Worm (Caenorhabditis elegans) whole organism, L3 larva: ENCODE data around the gene scl-24.
"Not testable (repeated sequence)": the region's sequence is repeated elsewhere in the genome, so short reads cannot be mapped to it uniquely, and the experiment has no call there.

Source experiments
- ama-1 ChIP-seq: fragments of 150-350 bp; optimal IDR thresholded peaks from 2 replicates; lab custom pipeline; 2018
- ceh-82 ChIP-seq: fragments of 150-350 bp; optimal IDR thresholded peaks from 2 replicates; lab custom pipeline; 2014; ENCODE audit warnings: missing biosample characterization, missing genetic modification characterization
- elt-3 ChIP-seq, 3 experiments: fragments of 150-350 bp in 1 of 3; sonication (generic microtip) in 2 of 3; optimal IDR thresholded peaks; 2 replicates in 2 of 3; 4 replicates in 1 of 3; lab custom pipeline; 2014 to 2017; ENCODE audit warnings: missing biosample characterization in 3 of 3, missing genetic modification characterization in 3 of 3
- eor-1 ChIP-seq, 2 experiments: fragments of 150-350 bp; optimal IDR thresholded peaks; 2 replicates each; lab custom pipeline; 2014 to 2018; ENCODE audit warnings: missing biosample characterization in 2 of 2, missing genetic modification characterization in 2 of 2
- lin-15B ChIP-seq: fragments of 150-350 bp; optimal IDR thresholded peaks from 2 replicates; lab custom pipeline; 2014; ENCODE audit warnings: missing biosample characterization, missing genetic modification characterization
- nhr-11 ChIP-seq: fragments of 150-350 bp; optimal IDR thresholded peaks from 2 replicates; lab custom pipeline; 2014; ENCODE audit warnings: missing biosample characterization, missing genetic modification characterization
- nhr-25 ChIP-seq: sonication (generic microtip); optimal IDR thresholded peaks from 2 replicates; lab custom pipeline; 2017; ENCODE audit warnings: missing biosample characterization, missing genetic modification characterization
- nhr-76 ChIP-seq: fragments of 150-350 bp; sonication (generic microtip); optimal IDR thresholded peaks from 5 replicates; lab custom pipeline; 2014; ENCODE audit warnings: missing biosample characterization, missing genetic modification characterization
- pqm-1 ChIP-seq: fragments of 150-350 bp; optimal IDR thresholded peaks from 2 replicates; lab custom pipeline; 2017; ENCODE audit warnings: missing biosample characterization, missing genetic modification characterization, inconsistent platforms
- snpc-4 ChIP-seq: fragments of 150-350 bp; optimal IDR thresholded peaks from 2 replicates; lab custom pipeline; 2014; ENCODE audit warnings: missing biosample characterization, missing genetic modification characterization
- tbx-2 ChIP-seq: sonication (generic microtip); optimal IDR thresholded peaks from 2 replicates; lab custom pipeline; 2016; ENCODE audit warnings: mild to moderate bottlenecking, missing genetic modification characterization, missing compliant biosample characterization
- zag-1 ChIP-seq: fragments of 150-350 bp; optimal IDR thresholded peaks from 2 replicates; lab custom pipeline; 2014; ENCODE audit warnings: missing biosample characterization, missing genetic modification characterization
- ztf-11 ChIP-seq: fragments of 150-350 bp; optimal IDR thresholded peaks from 2 replicates; lab custom pipeline; 2014; ENCODE audit warnings: missing biosample characterization, missing genetic modification characterization

- not testable (repeated sequence) for TF ChIP-seq nhr-25 (tag; lab: Kevin White, UChicago); nhr-11 (tag; lab: Kevin White, UChicago); eor-1 (tag; optimal IDR thresholded peaks at IDR 0.05; lab: Kevin White, UChicago); lin-15B (tag; lab: Kevin White, UChicago); ceh-82; snpc-4 (tag; lab: Kevin White, UChicago); ztf-11; ama-1; pqm-1; tbx-2 (tag; lab: Kevin White, UChicago); elt-3 (tag; optimal IDR thresholded peaks at IDR 0.05; lab: Kevin White, UChicago); zag-1 (tag; lab: Kevin White, UChicago); nhr-76 (tag; lab: Kevin White, UChicago)
Measured at ce11 chrV:17456197-17456596, 29.9 kb upstream of the scl-24 start, which contains the start of gene srh-203.
